Worm (Caenorhabditis elegans) whole organism, early embryonic: ENCODE measurements around the gene rha-1.

Experiments
- B0310.2 ChIP-seq: sonication (generic microtip); optimal IDR thresholded peaks from 2 replicates; lab custom pipeline; 2016; ENCODE audit warnings: mild to moderate bottlenecking, missing genetic modification characterization, missing compliant biosample characterization
- F13C5.2 ChIP-seq: sonication (generic microtip); optimal IDR thresholded peaks from 2 replicates; lab custom pipeline; 2017; ENCODE audit warnings: mild to moderate bottlenecking, missing genetic modification characterization, inconsistent platforms, missing compliant biosample characterization
- ama-1 ChIP-seq: fragments of 150-350 bp; optimal IDR thresholded peaks from 2 replicates; lab custom pipeline; 2014
- ceh-13 ChIP-seq: fragments of 200-800 bp; sonication (Bioruptor generic); optimal IDR thresholded peaks from 2 replicates; lab custom pipeline; 2018; ENCODE audit warnings: mild to moderate bottlenecking, missing genetic modification characterization, missing compliant biosample characterization
- ets-7 ChIP-seq: sonication (generic microtip); optimal IDR thresholded peaks from 2 replicates; lab custom pipeline; 2016; ENCODE audit warnings: missing genotype, missing genetic modification characterization, missing compliant biosample characterization
- flt-1 ChIP-seq: fragments of 200-800 bp; sonication (Bioruptor generic); IDR thresholded peaks from 2 replicates; pipeline ENCODE4 v1.3.6; 2022; ENCODE audit warnings: missing genetic modification characterization, missing compliant biosample characterization
- hmbx-1 ChIP-seq: sonication (generic microtip); optimal IDR thresholded peaks from 2 replicates; lab custom pipeline; 2016; ENCODE audit warnings: mild to moderate bottlenecking, missing genetic modification characterization, missing compliant biosample characterization
- hmg-4 ChIP-seq: fragments of 200-800 bp; sonication (Bioruptor generic); optimal IDR thresholded peaks from 2 replicates; lab custom pipeline; 2018; ENCODE audit warnings: mild to moderate bottlenecking, missing genetic modification characterization, missing compliant biosample characterization
- hnd-1 ChIP-seq: sonication (generic microtip); optimal IDR thresholded peaks from 2 replicates; lab custom pipeline; 2016; ENCODE audit warnings: missing genetic modification characterization, missing compliant biosample characterization
- pes-1 ChIP-seq: fragments of 200-800 bp; sonication (Bioruptor generic); IDR thresholded peaks from 2 replicates; pipeline ENCODE4 v1.3.6; 2022; ENCODE audit warnings: missing genetic modification reagents, missing genetic modification characterization, missing compliant biosample characterization
- scrt-1 ChIP-seq: fragments of 200-800 bp; sonication (Bioruptor generic); IDR thresholded peaks from 2 replicates; pipeline ENCODE4 v1.3.6; 2022; ENCODE audit warnings: missing genetic modification characterization, missing compliant biosample characterization
- tbx-11 ChIP-seq: fragments of 200-800 bp; sonication (Bioruptor generic); IDR thresholded peaks from 2 replicates; pipeline ENCODE4 v1.3.6; 2022; ENCODE audit warnings: missing genetic modification characterization, missing compliant biosample characterization
- tbx-37 ChIP-seq: fragments of 200-800 bp; sonication (Bioruptor generic); conservative IDR thresholded peaks from 2 replicates; pipeline ENCODE4 v1.3.6; 2022; ENCODE audit warnings: missing genetic modification reagents, missing genetic modification characterization, missing compliant biosample characterization
- tra-4 ChIP-seq: sonication (generic microtip); optimal IDR thresholded peaks from 2 replicates; lab custom pipeline; 2017; ENCODE audit warnings: missing genetic modification characterization, missing compliant biosample characterization

ce11 chrII:8853960-8854359 is 29.5 kb downstream of the rha-1 start:
- TF ChIP-seq flt-1 (GFP tag; lab: Robert Waterston, UW) (no peak), F13C5.2 (tag; lab: Kevin White, UChicago) (no peak), ceh-13 (GFP tag; lab: Kevin White, UChicago) (no peak), tbx-11 (no peak), hnd-1 (no peak), ama-1 (lab: Kevin White, UChicago) (no peak), hmbx-1 (tag; lab: Kevin White, UChicago) (no peak), scrt-1 (no peak), B0310.2 (no peak), hmg-4 (no peak), tra-4 (tag; lab: Kevin White, UChicago) (no peak), pes-1 (no peak), ets-7 (no peak), tbx-37 (GFP tag; lab: Robert Waterston, UW) (no peak)
